Worm (Caenorhabditis elegans) whole organism, mixed stage, embryonic: ENCODE data around the gene C06C6.8.

Experiments
- bed-3 ChIP-seq: fragments of 200-800 bp; sonication (Bioruptor generic); optimal IDR thresholded peaks from 3 replicates; lab custom pipeline; 2018; ENCODE audit warnings: mild to moderate bottlenecking, missing genetic modification characterization, moderate library complexity, missing compliant biosample characterization
- blmp-1 ChIP-seq: fragments of 150-350 bp; optimal IDR thresholded peaks from 2 replicates; lab custom pipeline; 2014; ENCODE audit warnings: missing biosample characterization, missing genetic modification characterization
- ceh-39 ChIP-seq: fragments of 150-350 bp; optimal IDR thresholded peaks from 2 replicates; lab custom pipeline; 2014; ENCODE audit warnings: missing biosample characterization, missing genetic modification characterization
- elt-1 ChIP-seq: sonication (generic microtip); optimal IDR thresholded peaks from 2 replicates; lab custom pipeline; 2017; ENCODE audit warnings: missing genetic modification characterization, mild to moderate bottlenecking, missing compliant biosample characterization, antibody characterized with exemption, moderate library complexity, borderline replicate concordance; ENCODE audit not compliant: insufficient read depth
- elt-3 ChIP-seq: fragments of 150-350 bp; optimal IDR thresholded peaks from 2 replicates; lab custom pipeline; 2014; ENCODE audit warnings: missing biosample characterization, missing genetic modification characterization
- lsy-2 ChIP-seq: fragments of 150-350 bp; optimal IDR thresholded peaks from 2 replicates; lab custom pipeline; 2014; ENCODE audit warnings: missing biosample characterization, missing genetic modification characterization
- nhr-12 ChIP-seq: fragments of 150-350 bp; optimal IDR thresholded peaks from 2 replicates; lab custom pipeline; 2014; ENCODE audit warnings: missing biosample characterization, missing genetic modification characterization
- nhr-237 ChIP-seq: fragments of 150-350 bp; optimal IDR thresholded peaks from 2 replicates; lab custom pipeline; 2014; ENCODE audit warnings: missing biosample characterization, missing genetic modification characterization
- nhr-76 ChIP-seq: sonication (generic microtip); optimal IDR thresholded peaks from 2 replicates; lab custom pipeline; 2017; ENCODE audit warnings: missing biosample characterization, missing genetic modification characterization
- pha-4 ChIP-seq: fragments of 150-350 bp; optimal IDR thresholded peaks from 2 replicates; lab custom pipeline; 2018; ENCODE audit warnings: missing biosample characterization, missing genetic modification reagents, missing genetic modification characterization
- sem-2 ChIP-seq: fragments of 200-800 bp; sonication (Bioruptor generic); optimal IDR thresholded peaks from 2 replicates; lab custom pipeline; 2018; ENCODE audit warnings: mild to moderate bottlenecking, missing genetic modification characterization, missing compliant biosample characterization
- sptf-1 ChIP-seq: sonication (generic microtip); optimal IDR thresholded peaks from 2 replicates; lab custom pipeline; 2017; ENCODE audit warnings: mild to moderate bottlenecking, missing genetic modification characterization, moderate library complexity, missing compliant biosample characterization
- unc-62 ChIP-seq: fragments of 150-350 bp; optimal IDR thresholded peaks from 2 replicates; lab custom pipeline; 2014; ENCODE audit warnings: missing biosample characterization, missing genetic modification reagents, missing genetic modification characterization
- ztf-11 ChIP-seq: fragments of 150-350 bp; optimal IDR thresholded peaks from 2 replicates; lab custom pipeline; 2014; ENCODE audit warnings: missing biosample characterization, missing genetic modification characterization

- no peak for TF ChIP-seq sptf-1
- no peak for TF ChIP-seq elt-1
- no peak for TF ChIP-seq bed-3 (GFP tag; lab: Kevin White, UChicago)
- no peak for TF ChIP-seq ztf-11 (tag; lab: Kevin White, UChicago)
- no peak for TF ChIP-seq unc-62
- no peak for TF ChIP-seq ceh-39 (tag; lab: Kevin White, UChicago)
- TF ChIP-seq pha-4 (tag; lab: Kevin White, UChicago) = no peak
- no peak for TF ChIP-seq blmp-1 (tag; lab: Kevin White, UChicago)
- no peak for TF ChIP-seq elt-3 (tag; lab: Kevin White, UChicago)
- TF ChIP-seq sem-2 = no peak
- no peak for TF ChIP-seq lsy-2
- no peak for TF ChIP-seq nhr-237 (tag; lab: Kevin White, UChicago)
- no peak for TF ChIP-seq nhr-76 (tag; lab: Kevin White, UChicago)
- no peak for TF ChIP-seq nhr-12 (tag; lab: Kevin White, UChicago)
These were observed 20.7 kb downstream of the C06C6.8 start, which contains the start of gene srx-43 for ce11 chrV:16017671-16018070.
